Fruit fly (Drosophila melanogaster) whole organism, embryonic: Measurements from ENCODE around the gene CG4594.

Experiments
- CG11560 ChIP-seq: fragments of 200-800 bp; sonication (Bioruptor generic); IDR thresholded peaks from 3 replicates; pipeline ENCODE4 v1.3.6; 2022; ENCODE audit warnings: missing biosample characterization, missing genetic modification characterization
- CG13123 ChIP-seq: fragments of 200-800 bp; sonication (Bioruptor generic); optimal IDR thresholded peaks from 2 replicates; lab custom pipeline; 2016; ENCODE audit warnings: missing biosample characterization, missing genetic modification characterization
- CG2712 ChIP-seq: fragments of 200-800 bp; optimal IDR thresholded peaks from 3 replicates; lab custom pipeline; 2019; ENCODE audit warnings: missing biosample characterization, mild to moderate bottlenecking, missing genetic modification characterization, moderate library complexity
- CG7357 ChIP-seq: fragments of 200-800 bp; sonication (Bioruptor generic); IDR thresholded peaks from 3 replicates; pipeline ENCODE4 v1.3.6; 2022; ENCODE audit warnings: missing biosample characterization, missing genetic modification characterization
- D ChIP-seq, 2 experiments: fragments of 200-800 bp in 1 of 2; fragments of >200 bp in 1 of 2; sonication (Bioruptor generic) in 1 of 2; optimal IDR thresholded peaks; 2 replicates in 1 of 2; 3 replicates in 1 of 2; lab custom pipeline; 2017; ENCODE audit warnings: mild to moderate bottlenecking in 1 of 2, missing biosample characterization in 1 of 2, missing genetic modification characterization in 1 of 2, missing genetic modification reagents in 1 of 2
- Lhr ChIP-seq: fragments of 200-800 bp; sonication (Bioruptor generic); optimal IDR thresholded peaks from 3 replicates; lab custom pipeline; 2017; ENCODE audit warnings: mild to moderate bottlenecking, missing biosample characterization, missing genetic modification reagents, missing genetic modification characterization
- MBD-R2 ChIP-seq: fragments of 200-800 bp; sonication (Bioruptor generic); IDR thresholded peaks from 2 replicates; pipeline ENCODE4 v1.3.6; 2022; ENCODE audit warnings: missing biosample characterization, missing genetic modification characterization
- Pdp1 ChIP-seq, 2 experiments: fragments of 200-800 bp; sonication (Bioruptor generic); optimal IDR thresholded peaks; 3 replicates each; lab custom pipeline; 2016; ENCODE audit warnings: missing biosample characterization in 2 of 2, missing genetic modification characterization in 2 of 2, mild to moderate bottlenecking in 1 of 2, moderate library complexity in 1 of 2
- Rx ChIP-seq: fragments of 200-800 bp; sonication (Bioruptor generic); IDR thresholded peaks from 2 replicates; pipeline ENCODE4 v1.3.6; 2022; ENCODE audit warnings: missing biosample characterization, missing genetic modification characterization
- Sox102F ChIP-seq: fragments of 200-800 bp; sonication (Bioruptor generic); optimal IDR thresholded peaks from 2 replicates; lab custom pipeline; 2018; ENCODE audit warnings: missing biosample characterization, mild to moderate bottlenecking, missing genetic modification characterization, moderate library complexity
- ac ChIP-seq: fragments of 200-800 bp; sonication (Bioruptor generic); optimal IDR thresholded peaks from 3 replicates; lab custom pipeline; 2017; ENCODE audit warnings: missing biosample characterization, mild to moderate bottlenecking, missing genetic modification characterization
- gro ChIP-seq: fragments of 200-800 bp; sonication (Bioruptor generic); optimal IDR thresholded peaks from 2 replicates; lab custom pipeline; 2016; ENCODE audit warnings: missing biosample characterization, missing genetic modification characterization
- mld ChIP-seq: fragments of 200-800 bp; sonication (Bioruptor generic); IDR thresholded peaks from 3 replicates; pipeline ENCODE4 v1.3.6; 2022; ENCODE audit warnings: missing biosample characterization, missing genetic modification characterization; ENCODE audit not compliant: partially characterized antibody

DNA sequence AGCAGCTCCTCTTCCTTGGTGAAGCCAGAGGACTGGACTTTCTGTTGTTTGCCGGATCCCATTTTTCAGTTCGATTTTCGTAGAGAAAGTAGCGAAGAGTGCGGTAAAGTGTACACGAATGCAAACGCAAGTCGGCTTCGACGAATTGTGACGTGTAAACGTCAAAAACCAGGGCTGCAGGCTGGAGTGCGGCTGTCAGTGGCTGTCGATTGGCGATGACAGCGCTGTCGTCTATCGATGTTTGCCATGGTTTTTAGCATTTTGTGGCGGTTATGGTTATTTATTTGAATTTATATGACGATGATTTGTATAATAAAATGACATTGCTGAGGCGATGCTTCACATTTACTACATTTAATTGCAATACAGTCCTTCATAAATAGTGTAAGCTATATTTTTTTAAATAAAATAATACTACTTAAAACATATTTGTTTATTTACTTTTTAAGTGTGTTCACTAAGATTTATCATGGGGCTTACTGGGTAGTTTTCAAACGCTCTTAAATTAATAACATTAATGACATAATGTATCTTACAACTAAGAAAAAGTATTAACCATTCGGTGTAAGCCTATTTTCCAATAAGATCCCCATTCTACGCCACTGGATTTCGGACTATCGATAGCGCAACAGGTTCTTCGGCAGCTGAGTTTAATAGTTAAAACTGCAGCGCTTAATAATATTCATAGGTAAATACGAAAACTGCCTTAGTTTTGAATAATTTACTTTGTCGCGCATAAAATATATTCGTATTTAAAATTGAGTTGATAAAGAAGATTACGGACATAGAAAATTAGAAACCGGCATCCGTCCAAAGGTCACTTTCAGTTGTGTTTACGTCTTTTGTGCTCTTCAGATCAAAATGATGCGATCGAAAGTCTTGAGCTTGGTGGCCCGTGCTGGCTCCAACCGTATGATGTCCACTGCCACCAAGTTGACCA, 1.7 kb upstream of the CG4594 start, which contains the start of the genes CG5885 and CG4598:
- no peak for TF ChIP-seq gro (GFP tag; lab: Kevin White, UChicago)
- TF ChIP-seq CG2712 (tag; lab: Kevin White, UChicago): peak; percentile 61
- TF ChIP-seq CG7357: no peak
- peak; percentile 82 for TF ChIP-seq mld
- peak; percentile 44 for TF ChIP-seq Lhr
- peak; percentile 26 for TF ChIP-seq CG13123 (GFP tag; lab: Kevin White, UChicago)
- peak; percentile 80 for TF ChIP-seq Sox102F (GFP tag; lab: Kevin White, UChicago)
- peak; percentile 41; the same call in 1 of the 3 replicates for TF ChIP-seq CG11560
- TF ChIP-seq MBD-R2 (GFP tag; lab: Robert Waterston, UW): peak; percentile 66
- no peak for TF ChIP-seq ac (GFP tag; lab: Kevin White, UChicago)
- no peak for TF ChIP-seq D (optimal IDR thresholded peaks at IDR 0.05; lab: Kevin White, UChicago)
- TF ChIP-seq D (GFP tag; optimal IDR thresholded peaks at IDR 0.05; lab: Kevin White, UChicago): peak; percentile 34
- peak; percentile 35; the same call in 1 of the 2 replicates for TF ChIP-seq Rx (GFP tag; lab: Robert Waterston, UW)
- peak; percentile 16 to 68 for TF ChIP-seq Pdp1 (GFP tag; optimal IDR thresholded peaks at IDR 0.05; lab: Kevin White, UChicago)
